Worm (Caenorhabditis elegans): ENCODE measurements around the gene eif-2D.

DNA sequence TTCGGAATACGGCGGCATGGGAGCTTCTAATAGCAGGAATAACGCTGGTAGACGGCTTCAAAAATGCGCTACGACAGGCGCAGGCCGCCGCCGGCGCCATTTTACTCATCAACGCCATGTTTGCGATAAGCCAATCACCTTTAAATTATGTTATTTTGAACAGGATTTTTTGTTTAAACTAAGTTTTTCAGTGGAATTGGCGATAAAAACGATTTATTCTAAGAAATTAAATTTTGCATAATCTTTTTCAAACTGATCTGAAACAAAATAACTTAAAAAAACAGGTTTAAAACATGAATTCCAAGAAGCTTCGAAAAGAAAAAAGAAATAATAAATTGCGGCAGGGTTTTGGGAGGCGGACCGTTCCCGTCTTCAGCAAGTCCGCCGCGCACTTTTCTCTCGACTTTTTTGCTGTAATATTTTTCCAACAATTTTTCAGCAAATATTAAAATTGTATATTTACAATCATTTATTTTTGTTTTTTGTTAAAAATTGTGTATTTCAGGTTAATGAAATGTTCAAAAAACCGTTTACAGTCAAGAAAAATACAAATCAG, at the start of gene eif-2D, which contains the start of gene ndub-5:
- TF ChIP-seq W03F9.2 (tag; optimal IDR thresholded peaks at IDR 0.05) (no peak), dao-5 (tag; optimal IDR thresholded peaks at IDR 0.05) (no peak)
